Fruit fly (Drosophila melanogaster) ovary, adult (tissue): Measurements from ENCODE around the gene CG41099.

Source experiments
- CG17801 ChIP-seq: fragments of 200-800 bp; optimal IDR thresholded peaks from 2 replicates; lab custom pipeline; 2019; ENCODE audit warnings: missing biosample characterization, mild to moderate bottlenecking, missing genetic modification characterization, moderate library complexity; ENCODE audit not compliant: partially characterized antibody

CG41099 gene

DNA sequence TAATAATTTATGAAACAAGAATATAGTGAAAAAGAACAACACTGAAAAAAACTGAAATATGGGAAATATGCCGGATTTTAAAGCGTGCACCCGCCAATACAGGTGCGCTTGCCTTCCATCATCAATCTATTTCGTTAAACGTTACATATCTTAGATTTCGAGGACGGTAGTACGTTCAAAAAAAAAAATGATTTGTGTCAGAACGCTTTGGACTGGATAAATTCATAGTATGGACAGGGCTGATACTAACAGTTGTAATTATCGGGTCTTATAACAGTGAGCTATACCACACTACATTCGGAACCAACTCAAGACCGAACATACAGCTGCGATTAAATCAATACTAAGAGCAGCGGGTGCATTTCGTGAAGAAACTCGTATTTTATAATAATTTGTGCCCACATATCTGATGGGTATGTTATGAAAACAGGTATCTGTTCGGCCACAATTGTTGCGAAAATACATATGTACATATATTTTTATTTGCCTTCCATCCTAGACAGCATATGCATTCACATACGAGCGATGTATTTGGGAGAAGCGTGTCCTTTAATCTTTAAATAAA lies at the start of gene CG41099:
CG41099 (plus strand) TSS at position 248 of the 565 bp plus-strand sequence.
- no peak for TF ChIP-seq CG17801

DNA sequence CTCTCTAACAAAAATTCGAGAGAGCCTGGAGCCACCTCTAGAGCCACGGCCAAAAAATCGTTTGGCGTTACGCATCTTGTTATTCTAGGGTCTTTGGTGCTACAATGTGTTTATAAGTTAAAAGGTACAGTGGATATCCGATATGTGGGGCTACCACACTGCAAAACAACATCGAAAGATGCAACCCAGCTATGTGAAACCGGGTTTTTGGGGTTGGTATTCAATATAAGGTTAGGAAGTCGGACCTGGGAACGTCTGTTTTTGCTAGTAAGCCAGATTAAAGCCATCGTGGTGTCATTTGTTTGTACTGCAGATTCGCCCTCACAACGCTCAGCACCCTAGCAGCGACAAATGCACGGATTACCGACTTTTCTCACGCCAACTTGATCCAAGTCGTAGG lies 3.6 kb upstream of the CG41099 start:
- TF ChIP-seq CG17801 = no peak

DNA sequence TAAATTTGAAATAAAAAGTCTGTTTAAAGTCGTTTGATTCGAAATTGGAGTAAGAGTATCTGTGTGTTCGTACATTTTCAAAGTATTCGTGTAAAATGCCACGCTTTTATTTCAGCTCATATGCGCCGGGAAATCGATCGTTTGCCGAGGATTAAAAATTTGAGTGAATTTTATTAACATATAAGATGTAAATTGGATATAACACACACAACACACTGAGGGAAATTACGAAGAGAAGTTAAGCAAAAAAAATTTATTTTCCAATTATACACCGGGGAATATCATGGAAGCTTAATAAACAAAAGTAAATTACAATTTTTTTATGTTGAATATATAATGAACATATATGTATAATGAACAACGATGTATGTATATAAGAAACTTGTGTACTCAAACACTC lies 764 bp upstream of the CG41099 start:
- no peak for TF ChIP-seq CG17801

DNA sequence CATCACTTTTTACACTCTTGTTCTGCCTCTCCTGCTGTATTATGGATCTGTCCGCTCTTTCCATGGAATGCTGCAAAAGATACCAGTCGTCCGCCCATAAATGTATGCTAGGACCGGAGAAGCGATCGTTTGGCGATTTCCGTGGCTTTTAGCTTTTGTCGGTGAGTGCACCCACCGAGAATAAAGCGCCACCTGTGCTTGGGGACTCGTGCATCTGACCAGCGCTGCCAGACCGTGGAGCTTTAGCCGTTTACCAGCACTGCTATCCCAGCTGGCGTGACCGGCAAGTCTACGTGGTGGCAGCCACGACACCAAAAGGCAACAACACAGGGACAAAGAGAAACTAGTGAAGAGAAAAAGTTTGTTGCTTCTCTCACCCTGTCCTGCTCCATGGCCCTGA lies 42.2 kb downstream of the CG41099 start:
- TF ChIP-seq CG17801 = no peak
